Fruit fly (Drosophila melanogaster) whole organism: ENCODE data around the gene tay.

Experiments used
- CG8478 ChIP-seq: fragments of >200 bp; optimal IDR thresholded peaks from 2 replicates; lab custom pipeline; 2018; ENCODE audit warnings: inconsistent platforms
- pan ChIP-seq: fragments of >200 bp; optimal IDR thresholded peaks from 2 replicates; lab custom pipeline; 2017
- psq ChIP-seq: fragments of >200 bp; optimal IDR thresholded peaks from 2 replicates; lab custom pipeline; 2017

dm6 chrX:15868781-15869180 lies 18.3 kb downstream of the tay start:
- TF ChIP-seq pan, result no peak
- TF ChIP-seq CG8478 (lab: Kevin White, UChicago), result no peak
- TF ChIP-seq psq (lab: Kevin White, UChicago), result no peak
